Worm (Caenorhabditis elegans) whole organism, young adult: ENCODE measurements around the gene mcm-3AP.

Experiments
- B0035.1 ChIP-seq: sonication (generic microtip); optimal IDR thresholded peaks from 2 replicates; lab custom pipeline; 2016; ENCODE audit warnings: missing genetic modification characterization, mild to moderate bottlenecking, missing compliant biosample characterization, missing genotype, missing genetic modification reagents
- C17E4.6 ChIP-seq: fragments of 200-800 bp; sonication (Bioruptor generic); IDR thresholded peaks from 2 replicates; pipeline ENCODE4 v1.3.6; 2022; ENCODE audit warnings: missing genetic modification reagents, missing genetic modification characterization, missing compliant biosample characterization
- F37B4.10 ChIP-seq: fragments of 200-800 bp; sonication (Bioruptor generic); IDR thresholded peaks from 2 replicates; pipeline ENCODE4 v1.3.6; 2022; ENCODE audit warnings: missing genetic modification characterization, missing compliant biosample characterization
- F52B5.7 ChIP-seq: sonication (generic microtip); optimal IDR thresholded peaks from 2 replicates; lab custom pipeline; 2016; ENCODE audit warnings: mild to moderate bottlenecking, missing genetic modification characterization, missing compliant biosample characterization
- F57C9.4 ChIP-seq: sonication (generic microtip); optimal IDR thresholded peaks from 2 replicates; lab custom pipeline; 2017; ENCODE audit warnings: mild to moderate bottlenecking, missing genetic modification characterization, missing compliant biosample characterization
- K12H6.12 ChIP-seq: fragments of 200-800 bp; sonication (Bioruptor generic); optimal IDR thresholded peaks from 2 replicates; lab custom pipeline; 2018; ENCODE audit warnings: mild to moderate bottlenecking, missing genetic modification characterization, missing compliant biosample characterization
- T26A5.8 ChIP-seq: sonication (generic microtip); optimal IDR thresholded peaks from 2 replicates; lab custom pipeline; 2016; ENCODE audit warnings: missing genetic modification characterization, missing compliant biosample characterization
- Y95B8A.8 ChIP-seq: fragments of 200-800 bp; sonication (Bioruptor generic); IDR thresholded peaks from 2 replicates; pipeline ENCODE4 v1.3.6; 2022; ENCODE audit warnings: missing genetic modification reagents, missing genetic modification characterization, missing compliant biosample characterization
- ZK185.1 ChIP-seq: sonication (generic microtip); optimal IDR thresholded peaks from 2 replicates; lab custom pipeline; 2016; ENCODE audit warnings: mild to moderate bottlenecking, missing genetic modification characterization, missing compliant biosample characterization; ENCODE audit not compliant: poor library complexity, severe bottlenecking
- bed-2 ChIP-seq: fragments of 200-800 bp; sonication (Bioruptor generic); IDR thresholded peaks from 2 replicates; pipeline ENCODE4 v1.3.6; 2022; ENCODE audit warnings: missing genetic modification reagents, missing genetic modification characterization, missing compliant biosample characterization
- cebp-2 ChIP-seq: fragments of 200-800 bp; sonication (Bioruptor generic); IDR thresholded peaks from 2 replicates; pipeline ENCODE4 v1.3.6; 2022; ENCODE audit warnings: missing genetic modification characterization, missing compliant biosample characterization
- ceh-100 ChIP-seq: fragments of 200-800 bp; sonication (Bioruptor generic); IDR thresholded peaks from 2 replicates; pipeline ENCODE4 v1.3.6; 2022; ENCODE audit warnings: missing genetic modification reagents, missing genetic modification characterization, missing compliant biosample characterization
- ceh-27 ChIP-seq: fragments of 200-800 bp; sonication (Bioruptor generic); optimal IDR thresholded peaks from 2 replicates; lab custom pipeline; 2018; ENCODE audit warnings: mild to moderate bottlenecking, missing genetic modification characterization, moderate library complexity, missing compliant biosample characterization
- ceh-58 ChIP-seq: fragments of 200-800 bp; sonication (Bioruptor generic); IDR thresholded peaks from 2 replicates; pipeline ENCODE4 v1.3.6; 2022; ENCODE audit warnings: missing genetic modification characterization, missing compliant biosample characterization
- chd-7 ChIP-seq: sonication (generic microtip); optimal IDR thresholded peaks from 2 replicates; lab custom pipeline; 2016; ENCODE audit warnings: mild to moderate bottlenecking, missing genetic modification characterization, moderate library complexity, missing compliant biosample characterization
- die-1 ChIP-seq: sonication (generic microtip); optimal IDR thresholded peaks from 2 replicates; lab custom pipeline; 2016; ENCODE audit warnings: missing genotype, mild to moderate bottlenecking, missing genetic modification characterization, missing compliant biosample characterization
- dox-1 ChIP-seq: fragments of 200-800 bp; sonication (Bioruptor generic); IDR thresholded peaks from 2 replicates; pipeline ENCODE4 v1.3.6; 2022; ENCODE audit warnings: missing genetic modification reagents, missing genetic modification characterization, missing compliant biosample characterization
- ekl-4 ChIP-seq: fragments of 200-800 bp; sonication (Bioruptor generic); IDR thresholded peaks from 2 replicates; pipeline ENCODE4 v1.3.6; 2022; ENCODE audit warnings: missing genetic modification reagents, missing genetic modification characterization, missing compliant biosample characterization
- fkh-3 ChIP-seq: sonication (generic microtip); optimal IDR thresholded peaks from 2 replicates; lab custom pipeline; 2016; ENCODE audit warnings: mild to moderate bottlenecking, missing genetic modification characterization, missing compliant biosample characterization
- hmg-20 ChIP-seq: fragments of 200-800 bp; sonication (Bioruptor generic); IDR thresholded peaks from 2 replicates; pipeline ENCODE4 v1.3.6; 2022; ENCODE audit warnings: missing genetic modification reagents, missing genetic modification characterization, missing compliant biosample characterization
- hsf-1 ChIP-seq: fragments of 200-800 bp; sonication (Bioruptor generic); IDR thresholded peaks from 2 replicates; pipeline ENCODE4 v1.3.6; 2022; ENCODE audit warnings: missing genetic modification reagents, missing genetic modification characterization, missing compliant biosample characterization
- lag-1 ChIP-seq: fragments of 200-800 bp; sonication (Bioruptor generic); IDR thresholded peaks from 2 replicates; pipeline ENCODE4 v1.3.6; 2022; ENCODE audit warnings: missing genetic modification reagents, missing genetic modification characterization, missing compliant biosample characterization
- let-526 ChIP-seq: fragments of 200-800 bp; sonication (Bioruptor generic); IDR thresholded peaks from 2 replicates; pipeline ENCODE4 v1.3.6; 2022; ENCODE audit warnings: missing genetic modification reagents, missing genetic modification characterization, missing compliant biosample characterization
- lsl-1 ChIP-seq: fragments of 200-800 bp; sonication (Bioruptor generic); optimal IDR thresholded peaks from 2 replicates; lab custom pipeline; 2018; ENCODE audit warnings: mild to moderate bottlenecking, missing genetic modification characterization, moderate library complexity, missing compliant biosample characterization
- madf-10 ChIP-seq: sonication (generic microtip); optimal IDR thresholded peaks from 2 replicates; lab custom pipeline; 2016; ENCODE audit warnings: mild to moderate bottlenecking, missing genetic modification characterization, missing compliant biosample characterization
- madf-6 ChIP-seq: fragments of 200-800 bp; sonication (Bioruptor generic); IDR thresholded peaks from 2 replicates; pipeline ENCODE4 v1.3.6; 2022; ENCODE audit warnings: missing genetic modification reagents, missing genetic modification characterization, missing compliant biosample characterization
- nfya-2 ChIP-seq: fragments of 200-800 bp; sonication (Bioruptor generic); IDR thresholded peaks from 2 replicates; pipeline ENCODE4 v1.3.6; 2022; ENCODE audit warnings: missing genetic modification reagents, missing genetic modification characterization, missing compliant biosample characterization
- nfyb-1 ChIP-seq: fragments of 200-800 bp; sonication (Bioruptor generic); IDR thresholded peaks from 2 replicates; pipeline ENCODE4 v1.3.6; 2022; ENCODE audit warnings: missing genetic modification reagents, missing genetic modification characterization, missing compliant biosample characterization
- nhr-179 ChIP-seq: sonication (generic microtip); optimal IDR thresholded peaks from 2 replicates; lab custom pipeline; 2016; ENCODE audit warnings: mild to moderate bottlenecking, missing genetic modification characterization, missing compliant biosample characterization
- pbrm-1 ChIP-seq: fragments of 200-800 bp; sonication (Bioruptor generic); IDR thresholded peaks from 2 replicates; pipeline ENCODE4 v1.3.6; 2022; ENCODE audit warnings: missing genetic modification reagents, missing genetic modification characterization, missing compliant biosample characterization
- snpc-1.1 ChIP-seq: sonication (generic microtip); optimal IDR thresholded peaks from 2 replicates; lab custom pipeline; 2017; ENCODE audit warnings: missing genetic modification characterization, mild to moderate bottlenecking, missing compliant biosample characterization, antibody characterized with exemption, moderate library complexity, missing genotype, missing genetic modification reagents; ENCODE audit not compliant: insufficient read depth
- snpc-4 ChIP-seq, 5 experiments: fragments of 150-350 bp in 1 of 5; sonication (generic microtip) in 4 of 5; optimal IDR thresholded peaks; 2 replicates each; lab custom pipeline; 2014 to 2018; ENCODE audit warnings: missing genetic modification characterization in 5 of 5, missing biosample characterization in 3 of 5, antibody characterized with exemption in 2 of 5, mild to moderate bottlenecking in 2 of 5, missing compliant biosample characterization in 2 of 5, missing genotype in 2 of 5, moderate library complexity in 2 of 5, missing genetic modification reagents in 1 of 5
- sptf-2 ChIP-seq: fragments of 200-800 bp; sonication (Bioruptor generic); optimal IDR thresholded peaks from 2 replicates; lab custom pipeline; 2018; ENCODE audit warnings: mild to moderate bottlenecking, missing genetic modification characterization, missing compliant biosample characterization
- tbx-9 ChIP-seq: sonication (generic microtip); optimal IDR thresholded peaks from 2 replicates; lab custom pipeline; 2016; ENCODE audit warnings: borderline replicate concordance, missing genetic modification characterization, inconsistent platforms, missing compliant biosample characterization
- xnd-1 ChIP-seq: sonication (generic microtip); optimal IDR thresholded peaks from 2 replicates; lab custom pipeline; 2016; ENCODE audit warnings: missing genotype, missing genetic modification reagents, missing genetic modification characterization, missing compliant biosample characterization

mcm-3AP gene

ce11 chrIV:7954006-7954405 is 5.5 kb downstream of the mcm-3AP start:
- TF ChIP-seq let-526 (GFP tag; lab: Robert Waterston, UW) (no peak), lsl-1 (peak; percentile 63)
- TF ChIP-seq, all 124 proteins: peak for 1

ce11 chrIV:7955849-7956248 is 7.4 kb downstream of the mcm-3AP start, which contains the start of gene ceh-19:
ceh-19 (minus strand) TSS chrIV:7955949.
- TF ChIP-seq hsf-1 (GFP tag; lab: Robert Waterston, UW) = no peak
- no peak for TF ChIP-seq K12H6.12 (tag; lab: Kevin White, UChicago)
- TF ChIP-seq nfyb-1 = no peak
- TF ChIP-seq dox-1 (GFP tag; lab: Robert Waterston, UW) = no peak
- no peak for TF ChIP-seq snpc-1.1 (tag; lab: Kevin White, UChicago)
- no peak for TF ChIP-seq pbrm-1 (GFP tag; lab: Robert Waterston, UW)
- no peak for TF ChIP-seq ceh-58
- TF ChIP-seq ekl-4 (GFP tag; lab: Robert Waterston, UW) = no peak
- no peak for TF ChIP-seq tbx-9
- TF ChIP-seq F37B4.10 = no peak
- TF ChIP-seq fkh-3 (tag; lab: Kevin White, UChicago) = no peak
- no peak for TF ChIP-seq bed-2
- no peak for TF ChIP-seq madf-10 (tag; lab: Kevin White, UChicago)
- no peak for TF ChIP-seq B0035.1 (tag; lab: Kevin White, UChicago)
- no peak for TF ChIP-seq C17E4.6
- no peak for TF ChIP-seq ceh-100 (GFP tag; lab: Robert Waterston, UW)
- TF ChIP-seq madf-6 (GFP tag; lab: Robert Waterston, UW) = no peak
- TF ChIP-seq snpc-4 (GFP tag; optimal IDR thresholded peaks at IDR 0.05; lab: Kevin White, UChicago) = no peak
- TF ChIP-seq snpc-4 (tag; optimal IDR thresholded peaks at IDR 0.05; lab: Kevin White, UChicago) = no peak
- TF ChIP-seq F52B5.7 (tag; lab: Kevin White, UChicago) = no peak
- TF ChIP-seq hmg-20 = no peak

- TF ChIP-seq T26A5.8 (no peak), nhr-179 (tag; lab: Kevin White, UChicago) (no peak), C17E4.6 (no peak), ekl-4 (GFP tag; lab: Robert Waterston, UW) (no peak), bed-2 (no peak), cebp-2 (GFP tag; lab: Robert Waterston, UW) (no peak), F57C9.4 (no peak), die-1 (tag; lab: Kevin White, UChicago) (no peak), ZK185.1 (no peak), pbrm-1 (GFP tag; lab: Robert Waterston, UW) (no peak), snpc-1.1 (tag; lab: Kevin White, UChicago) (no peak), xnd-1 (tag; lab: Kevin White, UChicago) (no peak), sptf-2 (GFP tag; lab: Kevin White, UChicago) (no peak), nfya-2 (GFP tag; lab: Robert Waterston, UW) (no peak), chd-7 (tag; lab: Kevin White, UChicago) (no peak), Y95B8A.8 (GFP tag; lab: Robert Waterston, UW) (no peak), lag-1 (no peak), ceh-27 (GFP tag; lab: Kevin White, UChicago) (no peak)
Measured at ce11 chrIV:7956643-7957317, 8.3 kb downstream of the mcm-3AP start, which contains the start of gene csr-1. csr-1 (plus strand) TSS chrIV:7957267.
